Worm (Caenorhabditis elegans) whole organism, L4 larva: Measurements from ENCODE around the gene F46C8.3.
A peak's percentile ranks its signal among the peaks of the same experiment; 100 is the strongest.

Experiments used
- D1046.2 ChIP-seq: fragments of 200-800 bp; sonication (Bioruptor generic); IDR thresholded peaks from 2 replicates; pipeline ENCODE4 v1.3.6; 2022; ENCODE audit warnings: missing genetic modification characterization, missing compliant biosample characterization
- F10B5.3 ChIP-seq: sonication (generic microtip); optimal IDR thresholded peaks from 2 replicates; lab custom pipeline; 2016; ENCODE audit warnings: mild to moderate bottlenecking, missing genetic modification characterization, missing compliant biosample characterization
- F37D6.2 ChIP-seq: sonication (generic microtip); optimal IDR thresholded peaks from 2 replicates; lab custom pipeline; 2016; ENCODE audit warnings: mild to moderate bottlenecking, missing genetic modification characterization, missing compliant biosample characterization
- T26A8.4 ChIP-seq: fragments of 200-800 bp; sonication (Bioruptor generic); IDR thresholded peaks from 2 replicates; pipeline ENCODE4 v1.3.6; 2022; ENCODE audit warnings: missing genetic modification characterization, missing compliant biosample characterization
- Y75B8A.6 ChIP-seq: fragments of 200-800 bp; sonication (Bioruptor generic); IDR thresholded peaks from 2 replicates; pipeline ENCODE4 v1.3.6; 2022; ENCODE audit warnings: missing genetic modification reagents, missing genetic modification characterization, missing compliant biosample characterization
- aha-1 ChIP-seq: fragments of 150-350 bp; peaks from one replicate; lab custom pipeline; 2014; ENCODE audit warnings: missing biosample characterization, missing genetic modification characterization
- ama-1 ChIP-seq: fragments of 150-350 bp; optimal IDR thresholded peaks from 2 replicates; lab custom pipeline; 2014; ENCODE audit warnings: inconsistent platforms, mixed read lengths
- ceh-20 ChIP-seq: fragments of 200-800 bp; sonication (Bioruptor generic); IDR thresholded peaks from 2 replicates; pipeline ENCODE4 v1.3.6; 2022; ENCODE audit warnings: missing genetic modification reagents, missing genetic modification characterization, missing compliant biosample characterization
- ceh-44 ChIP-seq: fragments of 200-800 bp; sonication (Bioruptor generic); IDR thresholded peaks from 2 replicates; pipeline ENCODE4 v1.3.6; 2022; ENCODE audit warnings: missing genetic modification reagents, missing genetic modification characterization, missing compliant biosample characterization
- ceh-62 ChIP-seq: sonication (generic microtip); optimal IDR thresholded peaks from 2 replicates; lab custom pipeline; 2017; ENCODE audit warnings: missing biosample characterization, missing genetic modification characterization
- ceh-82 ChIP-seq: sonication (generic microtip); optimal IDR thresholded peaks from 2 replicates; lab custom pipeline; 2017; ENCODE audit warnings: missing biosample characterization, missing genetic modification characterization
- daf-12 ChIP-seq: fragments of 150-350 bp; optimal IDR thresholded peaks from 2 replicates; lab custom pipeline; 2014; ENCODE audit warnings: missing biosample characterization, missing genetic modification reagents, missing genetic modification characterization
- daf-16 ChIP-seq, 3 experiments: sonication (generic microtip); optimal IDR thresholded peaks; 2 replicates each; lab custom pipeline; 2016 to 2017; ENCODE audit warnings: missing genetic modification characterization in 3 of 3, missing genetic modification reagents in 3 of 3, mild to moderate bottlenecking in 2 of 3, missing compliant biosample characterization in 2 of 3, missing biosample characterization in 1 of 3, moderate library complexity in 1 of 3
- daf-19 ChIP-seq: fragments of 200-800 bp; sonication (Bioruptor generic); conservative IDR thresholded peaks from 2 replicates; pipeline ENCODE4 v1.3.6; 2022; ENCODE audit warnings: missing genetic modification characterization, missing compliant biosample characterization
- dmd-6 ChIP-seq: fragments of 200-800 bp; sonication (Bioruptor generic); IDR thresholded peaks from 2 replicates; pipeline ENCODE4 v1.3.6; 2022; ENCODE audit warnings: missing genetic modification reagents, missing genetic modification characterization, missing compliant biosample characterization
- dmd-8 ChIP-seq: fragments of 200-800 bp; sonication (Bioruptor generic); IDR thresholded peaks from 2 replicates; pipeline ENCODE4 v1.3.6; 2022; ENCODE audit warnings: missing genetic modification characterization, missing compliant biosample characterization
- dmd-9 ChIP-seq: fragments of 200-800 bp; sonication (Bioruptor generic); IDR thresholded peaks from 2 replicates; pipeline ENCODE4 v1.3.6; 2022; ENCODE audit warnings: missing genetic modification reagents, missing genetic modification characterization, missing compliant biosample characterization
- dpl-1 ChIP-seq: fragments of 150-350 bp; optimal IDR thresholded peaks from 2 replicates; lab custom pipeline; 2014; ENCODE audit warnings: missing biosample characterization, missing genetic modification reagents, missing genetic modification characterization
- dve-1 ChIP-seq: sonication (generic microtip); optimal IDR thresholded peaks from 2 replicates; lab custom pipeline; 2017; ENCODE audit warnings: antibody characterized with exemption, mild to moderate bottlenecking, missing genetic modification characterization, missing compliant biosample characterization; ENCODE audit not compliant: insufficient read depth
- egl-27 ChIP-seq: sonication (generic microtip); optimal IDR thresholded peaks from 3 replicates; lab custom pipeline; 2017; ENCODE audit warnings: missing biosample characterization, missing genetic modification reagents, missing genetic modification characterization
- fos-1 ChIP-seq: fragments of 150-350 bp; optimal IDR thresholded peaks from 2 replicates; lab custom pipeline; 2014; ENCODE audit warnings: missing biosample characterization, missing genetic modification characterization
- hlh-11 ChIP-seq: fragments of 200-800 bp; sonication (Bioruptor generic); optimal IDR thresholded peaks from 2 replicates; lab custom pipeline; 2018; ENCODE audit warnings: mild to moderate bottlenecking, missing genetic modification characterization, missing compliant biosample characterization
- hlh-30 ChIP-seq: sonication (generic microtip); optimal IDR thresholded peaks from 2 replicates; lab custom pipeline; 2017; ENCODE audit warnings: antibody characterized with exemption, mild to moderate bottlenecking, missing genetic modification characterization, missing compliant biosample characterization; ENCODE audit not compliant: insufficient read depth
- lim-7 ChIP-seq: fragments of 200-800 bp; sonication (Bioruptor generic); IDR thresholded peaks from 2 replicates; pipeline ENCODE4 v1.3.6; 2022; ENCODE audit warnings: missing genetic modification characterization, missing compliant biosample characterization
- lin-13 ChIP-seq: fragments of 150-350 bp; optimal IDR thresholded peaks from 2 replicates; lab custom pipeline; 2014; ENCODE audit warnings: missing biosample characterization, missing genetic modification reagents, missing genetic modification characterization
- lin-15B ChIP-seq: fragments of 150-350 bp; sonication (generic microtip); optimal IDR thresholded peaks from 3 replicates; lab custom pipeline; 2014; ENCODE audit warnings: missing biosample characterization, missing genetic modification characterization
- lin-38 ChIP-seq: fragments of 200-800 bp; sonication (Bioruptor generic); IDR thresholded peaks from 2 replicates; pipeline ENCODE4 v1.3.6; 2022; ENCODE audit warnings: missing genetic modification reagents, missing genetic modification characterization, missing compliant biosample characterization
- lir-3 ChIP-seq: sonication (generic microtip); optimal IDR thresholded peaks from 2 replicates; lab custom pipeline; 2016; ENCODE audit warnings: mild to moderate bottlenecking, missing genetic modification characterization, missing compliant biosample characterization
- madf-9 ChIP-seq: fragments of 200-800 bp; sonication (Bioruptor generic); conservative IDR thresholded peaks from 2 replicates; pipeline ENCODE4 v1.3.6; 2022; ENCODE audit warnings: missing genetic modification reagents, missing genetic modification characterization, missing compliant biosample characterization
- mdt-29 ChIP-seq: fragments of 200-800 bp; sonication (Bioruptor generic); IDR thresholded peaks from 2 replicates; pipeline ENCODE4 v1.3.6; 2022; ENCODE audit warnings: missing genetic modification reagents, missing genetic modification characterization, missing compliant biosample characterization
- mep-1 ChIP-seq: fragments of 150-350 bp; sonication (generic microtip); optimal IDR thresholded peaks from 3 replicates; lab custom pipeline; 2014; ENCODE audit warnings: missing biosample characterization, missing genetic modification characterization
- mxl-3 ChIP-seq: fragments of 200-800 bp; sonication (Bioruptor generic); optimal IDR thresholded peaks from 2 replicates; lab custom pipeline; 2018; ENCODE audit warnings: mild to moderate bottlenecking, missing genetic modification characterization, missing compliant biosample characterization
- nhr-10 ChIP-seq: fragments of 150-350 bp; optimal IDR thresholded peaks from 2 replicates; lab custom pipeline; 2014; ENCODE audit warnings: missing biosample characterization, missing genetic modification characterization
- nhr-102 ChIP-seq: sonication (generic microtip); optimal IDR thresholded peaks from 2 replicates; lab custom pipeline; 2016; ENCODE audit warnings: mild to moderate bottlenecking, missing genetic modification characterization, moderate library complexity, missing compliant biosample characterization
- nhr-237 ChIP-seq: sonication (generic microtip); optimal IDR thresholded peaks from 2 replicates; lab custom pipeline; 2017; ENCODE audit warnings: missing biosample characterization, missing genetic modification characterization
- nhr-6 ChIP-seq: fragments of 150-350 bp; optimal IDR thresholded peaks from 2 replicates; lab custom pipeline; 2014; ENCODE audit warnings: missing biosample characterization, missing genetic modification characterization
- nhr-76 ChIP-seq: fragments of 150-350 bp; optimal IDR thresholded peaks from 2 replicates; lab custom pipeline; 2014; ENCODE audit warnings: missing biosample characterization, missing genetic modification characterization
- nhr-77 ChIP-seq: fragments of 150-350 bp; optimal IDR thresholded peaks from 2 replicates; lab custom pipeline; 2014; ENCODE audit warnings: missing biosample characterization, missing genetic modification characterization
- pha-4 ChIP-seq, 2 experiments: fragments of 150-350 bp in 1 of 2; fragments of 200-800 bp in 1 of 2; sonication (Bioruptor generic) in 1 of 2; IDR thresholded peaks in 1 of 2; optimal IDR thresholded peaks in 1 of 2; 2 replicates each; pipeline versions ENCODE4 v1.3.6 to Lab custom; 2014 to 2022; ENCODE audit warnings: missing genetic modification characterization in 2 of 2, missing genetic modification reagents in 2 of 2, missing biosample characterization in 1 of 2, missing compliant biosample characterization in 1 of 2
- php-3 ChIP-seq: fragments of 200-800 bp; sonication (Bioruptor generic); IDR thresholded peaks from 2 replicates; pipeline ENCODE4 v1.3.6; 2022; ENCODE audit warnings: missing genetic modification reagents, missing genetic modification characterization, missing compliant biosample characterization
- unc-62 ChIP-seq, 3 experiments: fragments of 150-350 bp in 1 of 3; sonication (generic microtip); optimal IDR thresholded peaks in 2 of 3; peaks in 1 of 3; 1 replicate in 1 of 3; 2 replicates in 2 of 3; lab custom pipeline; 2014 to 2017; ENCODE audit warnings: missing biosample characterization in 3 of 3, missing genetic modification characterization in 3 of 3, missing genetic modification reagents in 3 of 3, missing genotype in 1 of 3
- zfp-2 ChIP-seq: sonication (generic microtip); optimal IDR thresholded peaks from 2 replicates; lab custom pipeline; 2016; ENCODE audit warnings: mild to moderate bottlenecking, missing genetic modification characterization, missing compliant biosample characterization
- zip-11 ChIP-seq: fragments of 200-800 bp; sonication (Bioruptor generic); IDR thresholded peaks from 2 replicates; pipeline ENCODE4 v1.3.6; 2022; ENCODE audit warnings: missing genetic modification characterization, missing compliant biosample characterization
- zip-2 ChIP-seq: fragments of 150-350 bp; optimal IDR thresholded peaks from 2 replicates; lab custom pipeline; 2014; ENCODE audit warnings: missing biosample characterization, missing genetic modification characterization
- ztf-7 ChIP-seq: fragments of 150-350 bp; optimal IDR thresholded peaks from 2 replicates; lab custom pipeline; 2014; ENCODE audit warnings: missing biosample characterization, missing genetic modification characterization

Gene F46C8.3

ce11 chrX:7512714-7513113, 12.7 kb upstream of the F46C8.3 start:
- TF ChIP-seq unc-62 (GFP tag; optimal IDR thresholded peaks at IDR 0.05 in 1 of 2; lab: Kevin White, UChicago) = peak in 1 of 2 experiments; percentile 65
- no peak for TF ChIP-seq unc-62 (tag; optimal IDR thresholded peaks at IDR 0.05; lab: Kevin White, UChicago)
- no peak for TF ChIP-seq mdt-29

ce11 chrX:7519569-7519968, 5.8 kb upstream of the F46C8.3 start, which contains the start of gene chts-1:
Gene chts-1 (minus strand): TSS chrX:7519669.
- TF ChIP-seq unc-62 (GFP tag; optimal IDR thresholded peaks at IDR 0.05 in 1 of 2; lab: Kevin White, UChicago) (peak in 1 of 2 experiments; percentile 85), unc-62 (tag; optimal IDR thresholded peaks at IDR 0.05; lab: Kevin White, UChicago) (no peak), hlh-30 (tag; lab: Kevin White, UChicago) (no peak)
- TF ChIP-seq, all 104 proteins: peak for 1

- TF ChIP-seq hlh-11 (tag; lab: Kevin White, UChicago) (peak; percentile 44), madf-9 (GFP tag; lab: Robert Waterston, UW) (no peak), lin-38 (GFP tag; lab: Robert Waterston, UW) (no peak), zip-2 (tag; lab: Kevin White, UChicago) (no peak), mep-1 (no peak), mxl-3 (GFP tag; lab: Kevin White, UChicago) (no peak), nhr-76 (no peak), Y75B8A.6 (GFP tag; lab: Robert Waterston, UW) (no peak), dmd-9 (GFP tag; lab: Robert Waterston, UW) (no peak), php-3 (GFP tag; lab: Robert Waterston, UW) (no peak), hlh-30 (tag; lab: Kevin White, UChicago) (peak; percentile 20), egl-27 (tag; lab: Kevin White, UChicago) (no peak), daf-16 (GFP tag; optimal IDR thresholded peaks at IDR 0.05; lab: Kevin White, UChicago) (peak in 1 of 2 experiments; percentile 74), daf-16 (tag; optimal IDR thresholded peaks at IDR 0.05; lab: Kevin White, UChicago) (no peak)
Measured at ce11 chrX:7522595-7522994, 2.8 kb upstream of the F46C8.3 start.

- TF ChIP-seq aha-1 (tag; lab: Kevin White, UChicago) = peak; percentile 81
- TF ChIP-seq nhr-237 (tag; lab: Kevin White, UChicago) = no peak
- TF ChIP-seq daf-16 (GFP tag; optimal IDR thresholded peaks at IDR 0.05; lab: Kevin White, UChicago) = peak in 1 of 2 experiments; percentile 89
- no peak for TF ChIP-seq daf-16 (tag; optimal IDR thresholded peaks at IDR 0.05; lab: Kevin White, UChicago)
- TF ChIP-seq nhr-77 = no peak
- TF ChIP-seq nhr-10 = no peak
- TF ChIP-seq lin-15B (tag; lab: Kevin White, UChicago) = no peak
- no peak for TF ChIP-seq dmd-8 (GFP tag; lab: Robert Waterston, UW)
- TF ChIP-seq ztf-7 = no peak
- no peak for TF ChIP-seq ceh-82 (tag; lab: Kevin White, UChicago)
- no peak for TF ChIP-seq ceh-62 (tag; lab: Kevin White, UChicago)
- no peak for TF ChIP-seq fos-1 (tag; lab: Kevin White, UChicago)
- no peak for TF ChIP-seq mep-1
- TF ChIP-seq ceh-44 (GFP tag; lab: Robert Waterston, UW) = no peak
- no peak for TF ChIP-seq pha-4 (GFP tag; IDR thresholded peaks at IDR 0.05; lab: Robert Waterston, UW)
- no peak for TF ChIP-seq pha-4 (tag; optimal IDR thresholded peaks at IDR 0.05; lab: Kevin White, UChicago)
- TF ChIP-seq nhr-6 (tag; lab: Kevin White, UChicago) = no peak
- no peak for TF ChIP-seq dve-1 (tag; lab: Kevin White, UChicago)
- TF ChIP-seq ama-1 (lab: Kevin White, UChicago) = no peak
- TF ChIP-seq zfp-2 (tag; lab: Kevin White, UChicago) = no peak
- TF ChIP-seq daf-12 = no peak
- TF ChIP-seq T26A8.4 (GFP tag; lab: Robert Waterston, UW) = no peak
- no peak for TF ChIP-seq lim-7
- 0 out of 2 replicates have a peak, but pooled peaks have one; percentile 11 for TF ChIP-seq ceh-20 (GFP tag; lab: Robert Waterston, UW)
- TF ChIP-seq daf-19 (GFP tag; lab: Robert Waterston, UW) = no peak
- no peak for TF ChIP-seq D1046.2 (GFP tag; lab: Robert Waterston, UW)
- no peak for TF ChIP-seq nhr-102 (tag; lab: Kevin White, UChicago)
- no peak for TF ChIP-seq F10B5.3 (tag; lab: Kevin White, UChicago)
- no peak for TF ChIP-seq dmd-6 (GFP tag; lab: Robert Waterston, UW)
- TF ChIP-seq F37D6.2 (tag; lab: Kevin White, UChicago) = no peak
- TF ChIP-seq lin-13 (GFP tag; lab: Kevin White, UChicago) = no peak
- TF ChIP-seq lir-3 = no peak
- TF ChIP-seq dpl-1 (GFP tag; lab: Kevin White, UChicago) = no peak
- no peak for TF ChIP-seq zip-11 (GFP tag; lab: Robert Waterston, UW)
Measured at ce11 chrX:7523799-7524198, 1.6 kb upstream of the F46C8.3 start.
